Worm (Caenorhabditis elegans): ENCODE data around the gene F35B12.9.

F35B12.9 gene

ce11 chrV:11644166-11644565, 43.2 kb downstream of the F35B12.9 start, which contains the start of gene bir-1 (continued):
- TF ChIP-seq elt-4 (tag; optimal IDR thresholded peaks at IDR 0.05) (no peak), ahr-1 (tag; optimal IDR thresholded peaks at IDR 0.05) (no peak), sox-2 (GFP tag; IDR thresholded peaks at IDR 0.05) (no peak), nhr-11 (tag; optimal IDR thresholded peaks at IDR 0.05) (no peak), nfya-1 (tag; optimal IDR thresholded peaks at IDR 0.05) (peak; percentile 79), hlh-6 (tag; optimal IDR thresholded peaks at IDR 0.05) (no peak), T23F11.4 (GFP tag; optimal IDR thresholded peaks at IDR 0.05) (no peak), ceh-22 (tag; optimal IDR thresholded peaks at IDR 0.05) (no peak), fax-1 (tag; optimal IDR thresholded peaks at IDR 0.05) (peak; percentile 35), zip-5 (tag; optimal IDR thresholded peaks at IDR 0.05) (peak; percentile 48), pqm-1 (tag; optimal IDR thresholded peaks at IDR 0.05) (peak; percentile 34), unc-3 (GFP tag; conservative IDR thresholded peaks at IDR 0.05) (no peak), unc-3 (tag; optimal IDR thresholded peaks at IDR 0.05) (no peak), unc-55 (GFP tag; optimal IDR thresholded peaks at IDR 0.05) (no peak), hlh-8 (tag; optimal IDR thresholded peaks at IDR 0.05) (peak; percentile 70), sdc-2 (tag; optimal IDR thresholded peaks at IDR 0.05) (no peak), ceh-14 (tag; optimal IDR thresholded peaks at IDR 0.05) (peak; percentile 26), ama-1 (optimal IDR thresholded peaks at IDR 0.05) (no peak), ceh-45 (GFP tag; IDR thresholded peaks at IDR 0.05) (no peak), pax-1 (tag; optimal IDR thresholded peaks at IDR 0.05) (no peak), tbx-7 (tag; optimal IDR thresholded peaks at IDR 0.05) (peak; percentile 73), C08G9.2 (tag; optimal IDR thresholded peaks at IDR 0.05) (peak; percentile 89), pha-4 (tag; optimal IDR thresholded peaks at IDR 0.05) (no peak), hlh-15 (tag; optimal IDR thresholded peaks at IDR 0.05) (no peak), K09A11.1 (tag; optimal IDR thresholded peaks at IDR 0.05; ENCODE audit: insufficient read depth) (no peak), lim-6 (tag; optimal IDR thresholded peaks at IDR 0.05) (peak; percentile 38), fkh-6 (tag; optimal IDR thresholded peaks at IDR 0.05) (peak; percentile 55), ceh-34 (tag; optimal IDR thresholded peaks at IDR 0.05) (peak; percentile 13), ceh-2 (tag; optimal IDR thresholded peaks at IDR 0.05) (peak; percentile 93), Y22D7AL.16 (tag; optimal IDR thresholded peaks at IDR 0.05) (no peak), sox-4 (tag; optimal IDR thresholded peaks at IDR 0.05) (no peak), mec-3 (tag; optimal IDR thresholded peaks at IDR 0.05; ENCODE audit: borderline replicate concordance) (no peak), fkh-10 (GFP tag; optimal IDR thresholded peaks at IDR 0.05) (no peak), pros-1 (tag; optimal IDR thresholded peaks at IDR 0.05) (no peak), ref-2 (tag; optimal IDR thresholded peaks at IDR 0.05) (peak; percentile 39), odd-2 (tag; optimal IDR thresholded peaks at IDR 0.05) (no peak)

- no peak for TF ChIP-seq ceh-22 (tag; optimal IDR thresholded peaks at IDR 0.05)
- TF ChIP-seq ceh-45 (GFP tag; IDR thresholded peaks at IDR 0.05) = no peak
- TF ChIP-seq ceh-2 (tag; optimal IDR thresholded peaks at IDR 0.05) = no peak
- TF ChIP-seq sox-4 (tag; optimal IDR thresholded peaks at IDR 0.05) = no peak
These were observed 44.3 kb downstream of the F35B12.9 start, which contains the start of gene skp-1 for ce11 chrV:11645244-11645643. Gene skp-1, plus strand, starts transcription at chrV:11645481.

- TF ChIP-seq dmd-4 (tag; optimal IDR thresholded peaks at IDR 0.05; ENCODE audit: borderline replicate concordance) (no peak), elt-2 (tag; optimal IDR thresholded peaks at IDR 0.05) (peak; percentile 46)
These were observed 46.9 kb downstream of the F35B12.9 start for ce11 chrV:11647821-11648220.

- TF ChIP-seq unc-86 (tag; optimal IDR thresholded peaks at IDR 0.05) = no peak
- no peak for TF ChIP-seq lin-11 (tag; optimal IDR thresholded peaks at IDR 0.05)
- TF ChIP-seq rnt-1 (tag; optimal IDR thresholded peaks at IDR 0.05) = no peak
- TF ChIP-seq madf-2 (tag; optimal IDR thresholded peaks at IDR 0.05) = no peak
- TF ChIP-seq gmeb-2 (tag; optimal IDR thresholded peaks at IDR 0.05) = no peak
- TF ChIP-seq hlh-15 (tag; optimal IDR thresholded peaks at IDR 0.05) = no peak
- no peak for TF ChIP-seq elt-4 (tag; optimal IDR thresholded peaks at IDR 0.05)
- no peak for TF ChIP-seq ceh-9 (tag; optimal IDR thresholded peaks at IDR 0.05)
- no peak for TF ChIP-seq npax-4 (tag; optimal IDR thresholded peaks at IDR 0.05)
- no peak for TF ChIP-seq unc-42 (tag; optimal IDR thresholded peaks at IDR 0.05)
- TF ChIP-seq unc-3 (GFP tag; conservative IDR thresholded peaks at IDR 0.05) = no peak
- no peak for TF ChIP-seq unc-3 (tag; optimal IDR thresholded peaks at IDR 0.05)
- no peak for TF ChIP-seq ceh-24 (tag; optimal IDR thresholded peaks at IDR 0.05)
- no peak for TF ChIP-seq pat-9 (tag; optimal IDR thresholded peaks at IDR 0.05)
- TF ChIP-seq hlh-13 (GFP tag; optimal IDR thresholded peaks at IDR 0.05) = no peak
- TF ChIP-seq odd-2 (tag; optimal IDR thresholded peaks at IDR 0.05) = no peak
- TF ChIP-seq C38D4.7 (GFP tag; optimal IDR thresholded peaks at IDR 0.05) = no peak
These were observed 47.5 kb downstream of the F35B12.9 start for ce11 chrV:11648435-11648834.
